Worm (Caenorhabditis elegans): Measurements from ENCODE around the gene mig-23.

- TF ChIP-seq elt-2 (tag; optimal IDR thresholded peaks at IDR 0.05) (no peak), ama-1 (optimal IDR thresholded peaks at IDR 0.05) (no peak), ztf-11 (tag; optimal IDR thresholded peaks at IDR 0.05) (no peak), ces-1 (GFP tag; optimal IDR thresholded peaks at IDR 0.05) (no peak), unc-30 (tag; optimal IDR thresholded peaks at IDR 0.05) (no peak), zag-1 (tag; optimal IDR thresholded peaks at IDR 0.05) (no peak), nhr-77 (tag; optimal IDR thresholded peaks at IDR 0.05) (no peak), lin-35 (GFP tag; optimal IDR thresholded peaks at IDR 0.05) (no peak), F16B12.6 (tag; optimal IDR thresholded peaks at IDR 0.05) (no peak), lin-39 (tag; optimal IDR thresholded peaks at IDR 0.05) (no peak), rnt-1 (tag; optimal IDR thresholded peaks at IDR 0.05) (no peak), fos-1 (tag; optimal IDR thresholded peaks at IDR 0.05) (no peak)
Observed at ce11 chrX:5995613-5996206, 47.0 kb upstream of the mig-23 start, which contains the start of gene inx-3.
